Worm (Caenorhabditis elegans): ENCODE data around the gene R07B1.7.

Gene R07B1.7

DNA sequence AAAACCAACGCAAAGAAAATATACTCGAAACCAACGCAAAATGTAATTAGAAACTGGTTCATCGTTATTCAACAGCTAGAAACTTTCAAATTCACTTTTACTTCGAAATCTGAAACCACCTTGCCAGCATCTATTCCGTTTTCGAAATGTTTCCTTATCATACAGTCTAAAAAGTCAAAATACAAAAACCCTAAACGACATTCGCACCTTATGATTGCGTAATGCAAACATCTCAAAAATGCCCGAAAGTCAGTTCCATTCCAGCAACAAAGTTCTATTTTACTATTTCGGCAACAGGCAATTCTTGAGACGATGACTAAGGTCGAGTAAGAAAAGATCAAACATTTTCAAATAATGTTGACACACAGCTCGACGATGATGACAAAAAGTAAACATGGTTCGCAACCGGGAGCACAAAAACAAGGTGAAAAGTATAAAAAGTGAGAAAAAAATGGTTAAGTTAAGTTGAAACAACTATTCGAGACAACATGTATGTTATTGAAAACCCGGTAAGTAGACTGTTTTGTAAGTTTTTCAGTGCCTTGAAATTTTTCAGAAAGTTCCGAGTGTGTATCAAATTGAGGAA is 17.1 kb upstream of the R07B1.7 start, which contains the start of gene lec-7:
Gene lec-7 (plus strand): TSS at position 297 of the 586 bp plus-strand sequence.
- peak; percentile 39 for TF ChIP-seq dve-1 (tag; optimal IDR thresholded peaks at IDR 0.05; ENCODE audit: insufficient read depth)
- TF ChIP-seq dmd-6 (GFP tag; IDR thresholded peaks at IDR 0.05): peak; percentile 49
- peak; percentile 26 for TF ChIP-seq pqm-1 (tag; optimal IDR thresholded peaks at IDR 0.05)
- TF ChIP-seq lin-13 (GFP tag; optimal IDR thresholded peaks at IDR 0.05): no peak
- no peak for TF ChIP-seq pha-4 (GFP tag; IDR thresholded peaks at IDR 0.05)
- peak; percentile 89 for TF ChIP-seq pha-4 (tag; optimal IDR thresholded peaks at IDR 0.05)
- TF ChIP-seq nhr-28 (tag; optimal IDR thresholded peaks at IDR 0.05): peak; percentile 25

DNA sequence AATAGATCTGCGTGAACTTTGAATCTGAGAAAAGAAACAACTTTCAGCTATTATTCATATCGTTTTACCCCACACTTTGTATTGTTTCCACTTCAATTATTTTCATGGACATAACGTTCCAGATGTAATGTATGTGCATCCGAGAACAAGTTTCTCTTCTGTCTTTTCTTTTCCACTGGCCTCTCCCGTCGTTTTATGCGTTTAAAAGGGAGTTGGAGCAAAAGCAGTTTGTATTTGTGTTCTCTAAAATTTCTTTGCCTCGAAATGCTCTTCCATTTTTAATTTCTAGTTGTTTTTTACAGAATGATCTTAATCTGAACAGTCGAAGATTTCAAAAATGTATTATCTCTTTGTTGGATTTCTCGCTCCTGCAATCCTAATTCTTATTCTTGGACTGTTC is 12.3 kb upstream of the R07B1.7 start, which contains the start of gene R07B1.11:
Gene R07B1.11 (plus strand): TSS at position 301 of the 400 bp plus-strand sequence.
- TF ChIP-seq F10B5.3 (tag; optimal IDR thresholded peaks at IDR 0.05) (no peak), nhr-48 (tag; optimal IDR thresholded peaks at IDR 0.05) (no peak), daf-16 (GFP tag; optimal IDR thresholded peaks at IDR 0.05) (no peak), daf-16 (tag; optimal IDR thresholded peaks at IDR 0.05) (no peak), nhr-237 (tag; optimal IDR thresholded peaks at IDR 0.05) (no peak), dpl-1 (GFP tag; optimal IDR thresholded peaks at IDR 0.05) (no peak), nhr-111 (GFP tag; optimal IDR thresholded peaks at IDR 0.05) (no peak), F26F4.8 (GFP tag; conservative IDR thresholded peaks at IDR 0.05) (no peak), mes-2 (tag; optimal IDR thresholded peaks at IDR 0.05; ENCODE audit: poor library complexity, severe bottlenecking) (no peak), ZK546.5 (tag; optimal IDR thresholded peaks at IDR 0.05) (no peak), php-3 (GFP tag; IDR thresholded peaks at IDR 0.05) (no peak)

DNA sequence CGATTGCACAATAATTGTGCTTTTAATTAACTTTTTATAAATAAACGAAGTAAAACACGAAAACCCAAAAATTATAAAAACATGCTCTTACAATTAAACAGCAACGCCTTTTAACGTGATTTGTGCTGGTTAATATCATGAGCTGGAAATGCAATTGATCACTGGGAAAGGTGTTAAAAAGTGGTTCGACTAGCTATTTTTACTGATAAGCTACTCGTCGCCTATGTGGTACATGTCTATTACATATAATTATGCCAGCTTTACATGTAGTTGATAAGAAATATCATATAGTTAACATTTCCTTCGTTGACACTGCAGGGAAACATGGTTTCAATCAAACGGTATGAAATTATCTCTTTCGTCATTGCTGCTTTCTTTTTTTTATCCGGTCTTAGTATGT is 10.9 kb upstream of the R07B1.7 start, which contains the start of gene scav-5:
Gene scav-5 (plus strand): TSS at position 297 of the 400 bp plus-strand sequence.
- TF ChIP-seq nhr-77 (tag; optimal IDR thresholded peaks at IDR 0.05) (peak; percentile 17), hlh-11 (tag; optimal IDR thresholded peaks at IDR 0.05) (peak; percentile 67), daf-12 (tag; optimal IDR thresholded peaks at IDR 0.05) (no peak), nhr-6 (tag; optimal IDR thresholded peaks at IDR 0.05) (peak; percentile 8), nhr-28 (tag; optimal IDR thresholded peaks at IDR 0.05) (peak; percentile 92), pqm-1 (tag; optimal IDR thresholded peaks at IDR 0.05) (peak; percentile 91), egl-27 (tag; optimal IDR thresholded peaks at IDR 0.05) (no peak), tra-1 (GFP tag; IDR thresholded peaks at IDR 0.05) (peak; percentile 74; the same call in 1 of the 2 replicates), php-3 (GFP tag; IDR thresholded peaks at IDR 0.05) (peak; percentile 71), F26F4.8 (GFP tag; conservative IDR thresholded peaks at IDR 0.05) (no peak), madf-5 (GFP tag; IDR thresholded peaks at IDR 0.05) (no peak), dmd-6 (GFP tag; IDR thresholded peaks at IDR 0.05) (peak; percentile 76), daf-16 (GFP tag; optimal IDR thresholded peaks at IDR 0.05) (no peak), daf-16 (tag; optimal IDR thresholded peaks at IDR 0.05) (peak; percentile 74), hlh-30 (tag; optimal IDR thresholded peaks at IDR 0.05; ENCODE audit: insufficient read depth) (peak; percentile 2), dve-1 (tag; optimal IDR thresholded peaks at IDR 0.05; ENCODE audit: insufficient read depth) (peak; percentile 83)

DNA sequence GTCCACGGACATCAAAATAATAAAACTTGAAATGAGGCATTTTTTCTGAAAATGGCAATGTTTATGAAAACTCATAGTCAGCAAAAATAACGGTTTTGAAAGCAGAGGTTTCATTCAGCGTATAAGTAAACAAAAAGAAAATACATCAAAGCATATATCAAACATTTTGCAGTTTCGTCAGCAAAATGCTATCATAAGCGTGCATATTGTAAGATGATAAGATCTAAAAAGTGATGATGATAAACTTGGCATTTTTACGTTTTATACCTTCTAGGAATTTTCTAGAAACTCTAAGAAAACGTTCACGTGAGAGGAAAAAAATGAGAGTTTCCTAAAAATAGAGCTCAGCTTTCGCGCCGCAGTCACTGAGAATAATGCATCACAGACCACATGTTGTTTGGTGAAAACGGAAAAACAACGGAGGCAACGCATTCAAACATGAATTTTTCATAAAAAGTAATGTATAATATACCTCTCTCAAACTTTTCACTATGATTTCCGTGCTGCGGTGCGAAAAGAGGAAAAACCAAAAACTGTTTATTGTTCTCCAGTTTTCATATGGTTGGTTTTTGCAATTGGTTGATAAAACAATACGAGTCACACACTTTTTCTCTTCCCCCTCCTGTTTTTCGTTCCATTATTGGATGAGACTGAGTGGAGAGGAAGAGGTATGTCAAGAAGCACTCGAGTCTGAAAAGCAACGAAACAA is 5.8 kb upstream of the R07B1.7 start, which contains the start of the genes gst-36 and R07B1.5:
Gene gst-36 (minus strand): TSS at position 45 of the 709 bp plus-strand sequence.
Gene R07B1.5 (plus strand): TSS at position 665 of the 709 bp plus-strand sequence.
- no peak for TF ChIP-seq egl-27 (tag; optimal IDR thresholded peaks at IDR 0.05)
- no peak for TF ChIP-seq dmd-9 (GFP tag; IDR thresholded peaks at IDR 0.05)
- peak; percentile 3 for TF ChIP-seq hlh-30 (tag; optimal IDR thresholded peaks at IDR 0.05; ENCODE audit: insufficient read depth)
- TF ChIP-seq pqm-1 (tag; optimal IDR thresholded peaks at IDR 0.05): peak; percentile 7
- peak; percentile 45 for TF ChIP-seq hlh-11 (tag; optimal IDR thresholded peaks at IDR 0.05)
- no peak for TF ChIP-seq zag-1 (tag; optimal IDR thresholded peaks at IDR 0.05)
- TF ChIP-seq daf-16 (GFP tag; optimal IDR thresholded peaks at IDR 0.05): no peak
- peak; percentile 80 for TF ChIP-seq daf-16 (tag; optimal IDR thresholded peaks at IDR 0.05)
- no peak for TF ChIP-seq ztf-7 (tag; optimal IDR thresholded peaks at IDR 0.05)
- peak; percentile 52 for TF ChIP-seq nhr-28 (tag; optimal IDR thresholded peaks at IDR 0.05)
- TF ChIP-seq spr-1 (tag; optimal IDR thresholded peaks at IDR 0.05): no peak
- peak; percentile 29; the same call in 1 of the 2 replicates for TF ChIP-seq php-3 (GFP tag; IDR thresholded peaks at IDR 0.05)
- peak; percentile 15; the same call in 1 of the 2 replicates for TF ChIP-seq dmd-6 (GFP tag; IDR thresholded peaks at IDR 0.05)
- TF ChIP-seq dve-1 (tag; optimal IDR thresholded peaks at IDR 0.05; ENCODE audit: insufficient read depth): peak; percentile 33
- TF ChIP-seq unc-130 (GFP tag; optimal IDR thresholded peaks at IDR 0.05): no peak
- TF ChIP-seq dmd-8 (GFP tag; IDR thresholded peaks at IDR 0.05): no peak
- TF ChIP-seq mxl-2 (GFP tag; conservative IDR thresholded peaks at IDR 0.05): 0 out of 2 replicates have a peak, but pooled peaks have one; percentile 5
- TF ChIP-seq nhr-77 (tag; optimal IDR thresholded peaks at IDR 0.05): no peak
- TF ChIP-seq saeg-2 (GFP tag; IDR thresholded peaks at IDR 0.05): no peak
